Fruit fly (Drosophila melanogaster) whole organism: ENCODE measurements around the gene Prtl99C.

Source experiments
- CG8478 ChIP-seq: fragments of >200 bp; optimal IDR thresholded peaks from 2 replicates; lab custom pipeline; 2018; ENCODE audit warnings: inconsistent platforms
- Dll ChIP-seq: fragments of >200 bp; optimal IDR thresholded peaks from 2 replicates; lab custom pipeline; 2017
- EcR ChIP-seq, 2 experiments: fragments of >200 bp; optimal IDR thresholded peaks; 2 replicates each; lab custom pipeline; 2017; ENCODE audit warnings: missing biosample characterization in 2 of 2, missing genetic modification characterization in 2 of 2, missing genetic modification reagents in 2 of 2
- pan ChIP-seq: fragments of >200 bp; optimal IDR thresholded peaks from 2 replicates; lab custom pipeline; 2017
- psq ChIP-seq: fragments of >200 bp; optimal IDR thresholded peaks from 2 replicates; lab custom pipeline; 2017
- usp ChIP-seq: fragments of >200 bp; optimal IDR thresholded peaks from 2 replicates; lab custom pipeline; 2017; ENCODE audit warnings: missing biosample characterization, missing genetic modification characterization, mixed read lengths

- no peak for TF ChIP-seq psq
- TF ChIP-seq CG8478 (lab: Kevin White, UChicago), result no peak
- no peak for TF ChIP-seq EcR (GFP tag; optimal IDR thresholded peaks at IDR 0.05; lab: Kevin White, UChicago)
- no peak for TF ChIP-seq usp (GFP tag; lab: Kevin White, UChicago)
- no peak for TF ChIP-seq pan (lab: Kevin White, UChicago)
- no peak for TF ChIP-seq Dll (lab: Kevin White, UChicago)
Measured at dm6 chr3R:29841293-29841791, 5.6 kb downstream of the Prtl99C start, which contains the start of gene Cad99C.
